Worm (Caenorhabditis elegans): ENCODE results near the gene K12D9.1.
"Not testable (repeated sequence)": the region's sequence is repeated elsewhere in the genome, so short reads cannot be mapped to it uniquely, and the experiment has no call there.

The K12D9.1 gene

DNA sequence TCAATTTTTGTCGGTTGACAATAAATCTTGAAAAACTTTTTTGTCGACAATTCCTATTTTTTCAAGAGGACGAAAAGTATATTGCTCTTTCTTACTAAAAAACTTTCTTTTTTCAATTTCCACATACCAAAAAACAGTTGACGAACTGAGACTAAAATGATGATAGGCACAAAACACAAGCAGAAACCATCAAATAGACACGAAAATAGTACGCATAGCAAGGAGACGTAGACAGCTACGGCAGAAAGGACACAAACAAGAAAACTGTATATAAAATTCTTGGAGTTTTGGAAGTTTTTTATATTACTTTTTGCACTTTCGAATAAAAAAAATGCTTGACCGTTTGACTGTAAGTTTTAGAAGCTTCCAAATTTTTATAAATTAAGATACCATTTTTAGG is at the start of gene K12D9.1:
Gene K12D9.1 (plus strand): TSS at position 301 of the 400 bp plus-strand sequence.
- TF ChIP-seq Y55F3AM.14 (GFP tag; optimal IDR thresholded peaks at IDR 0.05) (no peak), nhr-237 (tag; optimal IDR thresholded peaks at IDR 0.05) (no peak), zag-1 (tag; optimal IDR thresholded peaks at IDR 0.05) (no peak), unc-62 (GFP tag; optimal IDR thresholded peaks at IDR 0.05) (no peak)

DNA sequence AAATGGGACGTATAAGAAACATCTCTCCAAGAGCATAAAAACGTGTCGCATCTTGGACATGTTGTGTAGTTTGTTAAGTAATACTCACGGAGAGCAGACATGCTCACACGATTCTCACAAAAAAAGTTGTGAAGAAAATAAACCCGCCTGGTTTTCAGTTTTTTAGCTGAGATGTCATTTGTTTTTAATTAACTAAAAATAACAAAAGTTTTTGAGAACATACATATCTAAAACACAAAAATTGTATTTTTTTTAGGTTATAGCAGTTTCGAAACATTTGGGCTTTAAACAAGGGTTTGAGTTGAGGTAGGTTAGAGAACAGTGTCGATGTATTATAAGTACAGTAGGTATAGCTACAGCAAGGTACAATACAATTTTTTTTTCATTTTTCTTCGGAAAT is 49.5 kb upstream of the K12D9.1 start, which contains the start of gene srh-88:
Gene srh-88 (minus strand): TSS at position 101 of the 400 bp plus-strand sequence.
- no peak for TF ChIP-seq ama-1 (optimal IDR thresholded peaks at IDR 0.05)
- no peak for TF ChIP-seq zag-1 (tag; optimal IDR thresholded peaks at IDR 0.05)
- no peak for TF ChIP-seq ZK546.5 (tag; optimal IDR thresholded peaks at IDR 0.05)
- no peak for TF ChIP-seq crh-2 (tag; optimal IDR thresholded peaks at IDR 0.05)
- TF ChIP-seq alr-1 (tag; optimal IDR thresholded peaks at IDR 0.05), result no peak
- no peak for TF ChIP-seq elt-1 (tag; optimal IDR thresholded peaks at IDR 0.05)
- no peak for TF ChIP-seq nhr-129 (tag; optimal IDR thresholded peaks at IDR 0.05)
- TF ChIP-seq unc-39 (tag; optimal IDR thresholded peaks at IDR 0.05), result no peak
- no peak for TF ChIP-seq nhr-25 (tag; optimal IDR thresholded peaks at IDR 0.05)
- TF ChIP-seq nhr-21 (tag; optimal IDR thresholded peaks at IDR 0.05), result no peak
- TF ChIP-seq mab-5 (tag; optimal IDR thresholded peaks at IDR 0.05), result no peak
- TF ChIP-seq C34F6.9 (tag; optimal IDR thresholded peaks at IDR 0.05), result no peak
- TF ChIP-seq sma-3 (GFP tag; optimal IDR thresholded peaks at IDR 0.05), result no peak
- no peak for TF ChIP-seq egl-27 (tag; optimal IDR thresholded peaks at IDR 0.05)
- TF ChIP-seq F13H6.1 (tag; optimal IDR thresholded peaks at IDR 0.05), result no peak
- TF ChIP-seq R02D3.7 (tag; optimal IDR thresholded peaks at IDR 0.05), result no peak

DNA sequence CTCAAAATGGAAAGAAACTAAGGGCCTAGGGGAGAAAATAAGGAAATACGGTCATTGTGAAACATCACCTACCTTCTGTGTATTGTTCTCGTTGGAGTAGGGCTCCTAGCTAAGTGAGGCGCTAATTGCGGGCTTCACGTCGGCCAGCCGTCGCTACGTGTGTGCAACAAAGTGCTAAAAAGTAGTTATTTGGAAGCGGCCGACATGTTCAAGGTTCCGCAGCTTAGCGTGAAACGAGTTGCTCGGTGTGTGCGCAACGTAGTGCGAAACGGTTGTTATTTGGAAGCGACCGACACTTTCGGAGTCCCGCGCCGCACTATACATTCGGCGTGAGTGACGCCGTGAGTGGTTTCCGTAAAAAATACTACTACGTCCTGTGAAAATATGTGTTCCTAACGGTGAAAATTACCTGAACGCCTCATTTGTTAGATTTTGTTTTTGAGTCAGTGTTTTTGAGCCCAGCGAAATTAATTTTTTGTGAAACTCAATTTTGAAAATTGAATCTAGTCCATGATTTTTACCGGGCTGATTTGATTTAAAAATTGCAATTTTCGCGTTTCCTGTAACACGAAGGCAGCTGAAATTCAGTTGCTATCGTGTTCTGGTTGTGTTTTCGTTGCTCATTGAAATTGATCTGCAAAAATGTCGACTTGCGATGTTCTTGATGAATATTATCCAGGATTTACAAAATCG is 42.8 kb upstream of the K12D9.1 start, which contains the start of gene srw-129:
Gene srw-129 (plus strand): TSS at position 643 of the 693 bp plus-strand sequence.
- TF ChIP-seq F13H6.1 (tag; optimal IDR thresholded peaks at IDR 0.05) (no peak), unc-55 (GFP tag; optimal IDR thresholded peaks at IDR 0.05) (no peak), sma-9 (GFP tag; optimal IDR thresholded peaks at IDR 0.05) (no peak), sma-9 (tag; optimal IDR thresholded peaks at IDR 0.05) (no peak), snpc-4 (tag; optimal IDR thresholded peaks at IDR 0.05) (no peak), lsy-2 (tag; optimal IDR thresholded peaks at IDR 0.05) (no peak), elt-3 (tag; optimal IDR thresholded peaks at IDR 0.05) (no peak), blmp-1 (tag; optimal IDR thresholded peaks at IDR 0.05; ENCODE audit: insufficient read depth) (no peak), nhr-237 (tag; optimal IDR thresholded peaks at IDR 0.05) (no peak)

ce11 chrV:2975285-2975684 is 39.0 kb upstream of the K12D9.1 start, which contains the start of gene srw-123:
Gene srw-123 (minus strand): TSS chrV:2975385.
- not testable (repeated sequence) for TF ChIP-seq nhr-129, nhr-23, gmeb-1 (tag; optimal IDR thresholded peaks at IDR 0.05)

ce11 chrV:2976287-2976686 is 38.0 kb upstream of the K12D9.1 start, which contains the start of gene srw-124:
Gene srw-124 (plus strand): TSS chrV:2976587.
- no peak for TF ChIP-seq ztf-4 (tag; optimal IDR thresholded peaks at IDR 0.05)
- TF ChIP-seq F13H6.1 (tag; optimal IDR thresholded peaks at IDR 0.05), result no peak
- no peak for TF ChIP-seq nhr-23 (tag; optimal IDR thresholded peaks at IDR 0.05)
- no peak for TF ChIP-seq skn-1 (tag; optimal IDR thresholded peaks at IDR 0.05)
- TF ChIP-seq lsy-2 (tag; optimal IDR thresholded peaks at IDR 0.05), result no peak
- TF ChIP-seq nhr-21 (tag; optimal IDR thresholded peaks at IDR 0.05), result no peak
- TF ChIP-seq crh-2 (tag; optimal IDR thresholded peaks at IDR 0.05), result no peak
- TF ChIP-seq fos-1 (tag; optimal IDR thresholded peaks at IDR 0.05), result no peak
- TF ChIP-seq sma-3 (GFP tag; optimal IDR thresholded peaks at IDR 0.05), result no peak
- TF ChIP-seq peb-1 (tag; optimal IDR thresholded peaks at IDR 0.05), result no peak
- no peak for TF ChIP-seq mbf-1 (tag; optimal IDR thresholded peaks at IDR 0.05)
- TF ChIP-seq elt-1 (tag; optimal IDR thresholded peaks at IDR 0.05), result no peak
- no peak for TF ChIP-seq egl-27 (tag; optimal IDR thresholded peaks at IDR 0.05)

ce11 chrV:2979978-2980377 is 34.3 kb upstream of the K12D9.1 start, which contains the start of gene srw-118:
Gene srw-118 (minus strand): TSS chrV:2980078.
- TF ChIP-seq Y55F3AM.14 (GFP tag; optimal IDR thresholded peaks at IDR 0.05) (no peak), lsy-2 (tag; optimal IDR thresholded peaks at IDR 0.05) (no peak), nhr-23 (tag; optimal IDR thresholded peaks at IDR 0.05) (no peak), nhr-10 (tag; optimal IDR thresholded peaks at IDR 0.05) (no peak), R02D3.7 (tag; optimal IDR thresholded peaks at IDR 0.05) (no peak), alr-1 (tag; optimal IDR thresholded peaks at IDR 0.05) (no peak), lin-13 (GFP tag; optimal IDR thresholded peaks at IDR 0.05) (no peak)
